Fruit fly (Drosophila melanogaster): Measurements from ENCODE around the gene CG5953.

CG5953 gene

dm6 chr2L:16532702-16533385, at the start of gene CG5953:
CG5953 (minus strand) TSS chr2L:16532877.
- TF ChIP-seq usp (GFP tag; optimal IDR thresholded peaks at IDR 0.05) = no peak
- TF ChIP-seq Dll (optimal IDR thresholded peaks at IDR 0.05) = peak; percentile 93

- TF ChIP-seq EcR (GFP tag; optimal IDR thresholded peaks at IDR 0.05) = no peak
These were observed 29.7 kb upstream of the CG5953 start for dm6 chr2L:16562379-16562778.

dm6 chr2L:16559919-16560318, 27.2 kb upstream of the CG5953 start:
- TF ChIP-seq psq (optimal IDR thresholded peaks at IDR 0.05) (no peak), usp (GFP tag; optimal IDR thresholded peaks at IDR 0.05) (no peak), CG8478 (optimal IDR thresholded peaks at IDR 0.05) (no peak), Dll (optimal IDR thresholded peaks at IDR 0.05) (no peak), EcR (GFP tag; optimal IDR thresholded peaks at IDR 0.05) (no peak), pan (optimal IDR thresholded peaks at IDR 0.05) (no peak)

- TF ChIP-seq Dll (optimal IDR thresholded peaks at IDR 0.05) = no peak
- no peak for TF ChIP-seq EcR (GFP tag; optimal IDR thresholded peaks at IDR 0.05)
- TF ChIP-seq usp (GFP tag; optimal IDR thresholded peaks at IDR 0.05) = no peak
- TF ChIP-seq pan (optimal IDR thresholded peaks at IDR 0.05) = no peak
- no peak for TF ChIP-seq psq (optimal IDR thresholded peaks at IDR 0.05)
- no peak for TF ChIP-seq CG8478 (optimal IDR thresholded peaks at IDR 0.05)
These were observed 17.2 kb upstream of the CG5953 start, which contains the start of gene CG5968 for dm6 chr2L:16549859-16550258. CG5968 (minus strand) TSS chr2L:16549959.

dm6 chr2L:16548418-16549108, 15.9 kb upstream of the CG5953 start:
- TF ChIP-seq EcR (GFP tag; optimal IDR thresholded peaks at IDR 0.05) = no peak
- no peak for TF ChIP-seq pan (optimal IDR thresholded peaks at IDR 0.05)
- no peak for TF ChIP-seq usp (GFP tag; optimal IDR thresholded peaks at IDR 0.05)
- TF ChIP-seq psq (optimal IDR thresholded peaks at IDR 0.05) = no peak
- no peak for TF ChIP-seq Dll (optimal IDR thresholded peaks at IDR 0.05)

- TF ChIP-seq Dll (optimal IDR thresholded peaks at IDR 0.05) = no peak
- no peak for TF ChIP-seq psq (optimal IDR thresholded peaks at IDR 0.05)
- TF ChIP-seq EcR (GFP tag; optimal IDR thresholded peaks at IDR 0.05) = no peak
- TF ChIP-seq CG8478 (optimal IDR thresholded peaks at IDR 0.05) = no peak
- no peak for TF ChIP-seq usp (GFP tag; optimal IDR thresholded peaks at IDR 0.05)
- TF ChIP-seq pan (optimal IDR thresholded peaks at IDR 0.05) = no peak
These were observed 15.2 kb upstream of the CG5953 start for dm6 chr2L:16547652-16548417.

dm6 chr2L:16545772-16546171, 13.1 kb upstream of the CG5953 start:
- no peak for TF ChIP-seq EcR (GFP tag; optimal IDR thresholded peaks at IDR 0.05)
- TF ChIP-seq usp (GFP tag; optimal IDR thresholded peaks at IDR 0.05) = no peak
- no peak for TF ChIP-seq CG8478 (optimal IDR thresholded peaks at IDR 0.05)
- no peak for TF ChIP-seq psq (optimal IDR thresholded peaks at IDR 0.05)
- no peak for TF ChIP-seq Dll (optimal IDR thresholded peaks at IDR 0.05)
- no peak for TF ChIP-seq pan (optimal IDR thresholded peaks at IDR 0.05)

dm6 chr2L:16544563-16545066, 11.9 kb upstream of the CG5953 start, which contains the start of gene mtgo:
mtgo (plus strand) TSS chr2L:16545016.
- TF ChIP-seq usp (GFP tag; optimal IDR thresholded peaks at IDR 0.05) (no peak), EcR (GFP tag; optimal IDR thresholded peaks at IDR 0.05) (no peak), pan (optimal IDR thresholded peaks at IDR 0.05) (no peak), psq (optimal IDR thresholded peaks at IDR 0.05) (no peak), CG8478 (optimal IDR thresholded peaks at IDR 0.05) (no peak), Dll (optimal IDR thresholded peaks at IDR 0.05) (no peak)

- no peak for TF ChIP-seq EcR (GFP tag; optimal IDR thresholded peaks at IDR 0.05)
- no peak for TF ChIP-seq usp (GFP tag; optimal IDR thresholded peaks at IDR 0.05)
- TF ChIP-seq pan (optimal IDR thresholded peaks at IDR 0.05) = no peak
- no peak for TF ChIP-seq psq (optimal IDR thresholded peaks at IDR 0.05)
- no peak for TF ChIP-seq Dll (optimal IDR thresholded peaks at IDR 0.05)
- no peak for TF ChIP-seq CG8478 (optimal IDR thresholded peaks at IDR 0.05)
These were observed 11.2 kb upstream of the CG5953 start for dm6 chr2L:16543894-16544293.

dm6 chr2L:16542997-16543593, 10.4 kb upstream of the CG5953 start:
- no peak for TF ChIP-seq EcR (GFP tag; optimal IDR thresholded peaks at IDR 0.05)
- peak; percentile 5 for TF ChIP-seq pan (optimal IDR thresholded peaks at IDR 0.05)

dm6 chr2L:16542246-16542645, 9.6 kb upstream of the CG5953 start, which contains the start of gene CG31816:
CG31816 (plus strand) TSS chr2L:16542546.
- TF ChIP-seq CG8478 (optimal IDR thresholded peaks at IDR 0.05) = no peak
- no peak for TF ChIP-seq Dll (optimal IDR thresholded peaks at IDR 0.05)
- no peak for TF ChIP-seq pan (optimal IDR thresholded peaks at IDR 0.05)
- no peak for TF ChIP-seq EcR (GFP tag; optimal IDR thresholded peaks at IDR 0.05)
- TF ChIP-seq usp (GFP tag; optimal IDR thresholded peaks at IDR 0.05) = no peak
- no peak for TF ChIP-seq psq (optimal IDR thresholded peaks at IDR 0.05)

- TF ChIP-seq pan (optimal IDR thresholded peaks at IDR 0.05) = no peak
- no peak for TF ChIP-seq Dll (optimal IDR thresholded peaks at IDR 0.05)
These were observed 9.1 kb upstream of the CG5953 start for dm6 chr2L:16541733-16542132.
